Worm (Caenorhabditis elegans): ENCODE measurements around the gene F19D8.2.
A peak's percentile ranks its signal among the peaks of the same experiment; 100 is the strongest.

Gene F19D8.2

DNA sequence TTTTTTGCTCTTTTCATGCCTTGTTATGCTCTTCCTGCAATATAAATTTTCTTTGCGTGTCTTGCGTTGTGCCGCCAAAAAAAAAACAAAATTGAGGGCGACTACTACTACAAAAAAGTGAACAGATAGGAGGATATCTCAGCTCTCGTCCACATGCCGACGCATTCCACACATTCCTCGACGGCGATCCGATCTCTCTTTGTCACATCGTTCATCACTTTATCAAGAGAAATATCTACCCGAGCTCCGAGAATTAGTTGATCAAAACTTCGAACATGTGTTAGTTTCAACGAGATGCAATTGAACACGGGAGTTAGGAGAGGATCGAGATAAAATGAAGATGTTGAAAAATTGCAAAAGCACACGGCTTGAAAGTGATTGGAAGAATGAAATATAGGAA, 36.9 kb downstream of the F19D8.2 start:
- TF ChIP-seq aly-1 (tag; optimal IDR thresholded peaks at IDR 0.05) (no peak), ets-7 (tag; optimal IDR thresholded peaks at IDR 0.05) (no peak), sea-1 (GFP tag; conservative IDR thresholded peaks at IDR 0.05) (no peak), F13C5.2 (tag; optimal IDR thresholded peaks at IDR 0.05) (no peak), scrt-1 (GFP tag; IDR thresholded peaks at IDR 0.05) (no peak), ama-1 (optimal IDR thresholded peaks at IDR 0.05) (no peak), flt-1 (GFP tag; IDR thresholded peaks at IDR 0.05) (no peak), ceh-36 (tag; optimal IDR thresholded peaks at IDR 0.05) (no peak), tbx-37 (GFP tag; conservative IDR thresholded peaks at IDR 0.05) (no peak), tra-4 (tag; optimal IDR thresholded peaks at IDR 0.05) (no peak), B0310.2 (tag; optimal IDR thresholded peaks at IDR 0.05) (no peak), tbx-11 (GFP tag; IDR thresholded peaks at IDR 0.05) (no peak), hmbx-1 (tag; optimal IDR thresholded peaks at IDR 0.05) (no peak), hmg-4 (GFP tag; optimal IDR thresholded peaks at IDR 0.05) (no peak)

DNA sequence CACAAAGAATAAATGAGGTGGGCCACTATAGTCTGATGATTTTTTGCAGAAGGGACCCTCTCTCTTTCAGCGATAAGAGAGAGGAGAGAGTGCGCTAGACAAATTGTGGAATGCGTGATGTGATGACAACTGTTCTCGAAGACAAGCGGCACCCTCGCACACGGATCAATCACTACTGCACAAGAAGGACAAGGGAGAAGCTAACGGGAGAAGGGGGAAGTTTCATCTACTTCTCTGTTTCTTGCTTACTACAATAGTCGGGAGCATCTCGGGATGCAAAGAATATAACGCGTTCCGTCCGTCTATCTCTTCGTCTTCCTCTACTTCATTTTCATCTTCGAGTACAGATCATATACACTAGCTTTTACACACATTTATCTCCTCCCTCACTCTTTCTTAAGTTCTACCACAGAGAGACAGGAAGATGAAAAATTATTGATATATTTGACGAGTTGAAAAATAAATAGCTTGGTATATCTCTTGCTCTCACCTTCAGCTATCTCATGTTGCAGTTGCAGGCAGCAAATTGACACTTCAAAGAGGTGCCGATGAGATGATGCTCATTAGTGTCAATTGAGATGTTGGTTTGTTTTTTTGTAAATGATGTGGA, 39.2 kb downstream of the F19D8.2 start:
- TF ChIP-seq ceh-13 (GFP tag; optimal IDR thresholded peaks at IDR 0.05) (no peak), hmg-4 (GFP tag; optimal IDR thresholded peaks at IDR 0.05) (no peak), tra-4 (tag; optimal IDR thresholded peaks at IDR 0.05) (no peak), hnd-1 (tag; optimal IDR thresholded peaks at IDR 0.05) (no peak), aly-1 (tag; optimal IDR thresholded peaks at IDR 0.05) (no peak), sea-1 (GFP tag; conservative IDR thresholded peaks at IDR 0.05) (no peak), tbx-11 (GFP tag; IDR thresholded peaks at IDR 0.05) (no peak), scrt-1 (GFP tag; IDR thresholded peaks at IDR 0.05) (no peak), ceh-36 (tag; optimal IDR thresholded peaks at IDR 0.05) (no peak), ama-1 (optimal IDR thresholded peaks at IDR 0.05) (no peak), flt-1 (GFP tag; IDR thresholded peaks at IDR 0.05) (no peak), pes-1 (GFP tag; IDR thresholded peaks at IDR 0.05) (no peak), tbx-37 (GFP tag; conservative IDR thresholded peaks at IDR 0.05) (no peak), hmbx-1 (tag; optimal IDR thresholded peaks at IDR 0.05) (no peak), B0310.2 (tag; optimal IDR thresholded peaks at IDR 0.05) (no peak), F13C5.2 (tag; optimal IDR thresholded peaks at IDR 0.05) (no peak), ets-7 (tag; optimal IDR thresholded peaks at IDR 0.05) (no peak)

ce11 chrX:13875913-13876312, 41.7 kb downstream of the F19D8.2 start:
- TF ChIP-seq tra-4 (tag; optimal IDR thresholded peaks at IDR 0.05) (no peak), ama-1 (optimal IDR thresholded peaks at IDR 0.05) (no peak), F13C5.2 (tag; optimal IDR thresholded peaks at IDR 0.05) (no peak), ceh-36 (tag; optimal IDR thresholded peaks at IDR 0.05) (no peak), ets-7 (tag; optimal IDR thresholded peaks at IDR 0.05) (no peak), hmbx-1 (tag; optimal IDR thresholded peaks at IDR 0.05) (no peak), tbx-37 (GFP tag; conservative IDR thresholded peaks at IDR 0.05) (no peak), tbx-11 (GFP tag; IDR thresholded peaks at IDR 0.05) (no peak), hmg-4 (GFP tag; optimal IDR thresholded peaks at IDR 0.05) (no peak), B0310.2 (tag; optimal IDR thresholded peaks at IDR 0.05) (no peak), flt-1 (GFP tag; IDR thresholded peaks at IDR 0.05) (no peak), sea-1 (GFP tag; conservative IDR thresholded peaks at IDR 0.05) (no peak), scrt-1 (GFP tag; IDR thresholded peaks at IDR 0.05) (no peak)

DNA sequence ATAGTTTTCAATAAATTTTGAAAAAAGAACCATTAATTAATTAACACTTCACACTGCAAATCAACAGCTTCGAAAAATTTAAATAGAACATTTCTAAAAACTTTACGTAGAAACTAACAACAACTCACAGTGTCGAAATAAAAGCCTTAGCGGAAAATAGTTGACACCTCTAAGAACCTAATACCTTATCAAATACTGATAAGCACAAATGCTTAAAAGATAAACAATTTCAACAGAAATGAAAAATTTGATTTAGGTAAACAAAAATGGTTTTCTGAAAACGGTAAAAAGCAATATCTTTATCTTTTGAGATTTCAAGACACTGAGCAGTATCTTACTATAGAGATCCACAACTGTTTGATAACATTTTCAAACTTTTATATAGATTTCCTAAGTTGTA, 42.6 kb downstream of the F19D8.2 start:
- TF ChIP-seq sea-1 (GFP tag; conservative IDR thresholded peaks at IDR 0.05) (no peak), scrt-1 (GFP tag; IDR thresholded peaks at IDR 0.05) (no peak)

DNA sequence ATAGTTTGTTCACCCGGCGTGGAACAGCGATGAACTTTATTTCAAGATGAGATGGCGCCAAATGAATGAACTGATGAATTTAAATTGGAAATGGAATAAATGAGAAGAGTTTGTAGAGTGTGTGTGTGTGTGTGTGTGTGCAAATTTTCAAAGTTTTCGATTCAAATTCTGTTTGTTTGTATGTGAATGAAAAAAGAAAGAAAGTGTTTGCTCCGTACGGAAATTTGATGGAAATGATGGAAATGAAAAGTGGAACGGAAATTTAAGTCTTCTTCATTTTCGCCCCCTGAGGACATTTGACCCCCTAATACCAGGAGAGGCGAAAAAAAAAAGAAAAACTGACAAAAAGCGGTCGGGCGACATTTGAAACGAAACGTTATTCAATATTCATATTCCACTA, 43.9 kb downstream of the F19D8.2 start:
- no peak for TF ChIP-seq flt-1 (GFP tag; IDR thresholded peaks at IDR 0.05)
- no peak for TF ChIP-seq B0310.2 (tag; optimal IDR thresholded peaks at IDR 0.05)
- no peak for TF ChIP-seq aly-1 (tag; optimal IDR thresholded peaks at IDR 0.05)
- no peak for TF ChIP-seq ama-1 (optimal IDR thresholded peaks at IDR 0.05)
- TF ChIP-seq ceh-36 (tag; optimal IDR thresholded peaks at IDR 0.05), result no peak

DNA sequence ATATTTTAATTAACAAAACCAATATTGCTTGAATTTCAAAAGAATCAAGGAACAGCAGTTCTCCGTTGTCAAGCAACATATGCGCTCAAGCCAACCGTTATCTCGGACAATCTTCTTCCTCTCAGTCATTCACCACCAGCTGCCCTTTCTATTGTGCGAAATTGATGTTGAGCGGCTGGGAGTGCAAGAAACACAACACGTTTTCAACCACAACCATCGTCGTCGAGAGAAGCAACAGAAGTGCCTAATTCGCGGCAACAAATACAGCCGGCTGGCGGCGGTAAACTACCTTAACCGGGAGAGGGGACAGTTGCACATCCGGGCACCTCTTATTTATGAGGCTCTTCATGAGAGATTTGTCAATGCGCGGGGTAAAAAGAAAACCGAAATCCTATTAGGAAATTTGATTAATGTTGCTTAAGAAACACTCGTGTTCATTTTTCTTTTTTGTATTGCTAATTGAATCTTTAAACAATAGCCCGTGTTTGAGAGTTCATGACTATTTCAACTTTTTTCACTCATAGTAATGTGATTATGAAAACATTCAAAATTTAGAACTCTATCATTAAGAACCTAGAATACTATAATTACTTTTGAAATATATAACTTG, 47.6 kb downstream of the F19D8.2 start:
- peak; percentile 62 for TF ChIP-seq hmg-4 (GFP tag; optimal IDR thresholded peaks at IDR 0.05)
- TF ChIP-seq hmbx-1 (tag; optimal IDR thresholded peaks at IDR 0.05), result no peak
- no peak for TF ChIP-seq pes-1 (GFP tag; IDR thresholded peaks at IDR 0.05)
- TF ChIP-seq ets-7 (tag; optimal IDR thresholded peaks at IDR 0.05), result no peak
- TF ChIP-seq scrt-1 (GFP tag; IDR thresholded peaks at IDR 0.05), result no peak
- no peak for TF ChIP-seq B0310.2 (tag; optimal IDR thresholded peaks at IDR 0.05)

DNA sequence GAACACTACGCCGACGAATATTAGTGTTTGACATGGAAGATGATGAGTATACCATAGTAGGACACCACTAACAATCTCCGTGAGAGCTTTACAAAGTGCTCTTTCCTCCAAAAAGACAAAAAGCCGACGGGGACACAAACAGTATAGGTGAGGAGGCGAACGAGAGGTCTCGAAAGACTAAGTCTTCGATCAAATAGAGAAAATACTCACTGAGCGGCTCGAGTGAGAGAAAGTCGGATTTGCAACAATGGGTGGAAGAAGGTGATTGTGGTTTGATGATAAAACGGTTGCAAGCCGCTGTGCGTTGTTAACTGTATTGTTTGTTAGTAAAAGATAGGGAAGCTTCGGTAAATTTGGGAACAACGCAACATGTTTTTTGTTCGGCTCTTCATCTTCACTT, 48.4 kb downstream of the F19D8.2 start, which contains the start of gene hlb-1:
hlb-1 (minus strand) TSS at position 101 of the 400 bp plus-strand sequence.
- TF ChIP-seq hnd-1 (tag; optimal IDR thresholded peaks at IDR 0.05), result no peak
- no peak for TF ChIP-seq ets-7 (tag; optimal IDR thresholded peaks at IDR 0.05)
- no peak for TF ChIP-seq aly-1 (tag; optimal IDR thresholded peaks at IDR 0.05)
- TF ChIP-seq sea-1 (GFP tag; conservative IDR thresholded peaks at IDR 0.05), result no peak
- no peak for TF ChIP-seq B0310.2 (tag; optimal IDR thresholded peaks at IDR 0.05)
- TF ChIP-seq tbx-37 (GFP tag; conservative IDR thresholded peaks at IDR 0.05), result no peak
- TF ChIP-seq flt-1 (GFP tag; IDR thresholded peaks at IDR 0.05), result no peak
- TF ChIP-seq tra-4 (tag; optimal IDR thresholded peaks at IDR 0.05), result no peak
- TF ChIP-seq hmbx-1 (tag; optimal IDR thresholded peaks at IDR 0.05), result no peak
- no peak for TF ChIP-seq hmg-4 (GFP tag; optimal IDR thresholded peaks at IDR 0.05)
- TF ChIP-seq tbx-11 (GFP tag; IDR thresholded peaks at IDR 0.05), result no peak
- no peak for TF ChIP-seq ama-1 (optimal IDR thresholded peaks at IDR 0.05)
- no peak for TF ChIP-seq F13C5.2 (tag; optimal IDR thresholded peaks at IDR 0.05)
- no peak for TF ChIP-seq ceh-13 (GFP tag; optimal IDR thresholded peaks at IDR 0.05)
- TF ChIP-seq pes-1 (GFP tag; IDR thresholded peaks at IDR 0.05), result no peak
- no peak for TF ChIP-seq scrt-1 (GFP tag; IDR thresholded peaks at IDR 0.05)
- no peak for TF ChIP-seq ceh-36 (tag; optimal IDR thresholded peaks at IDR 0.05)
